Fruit fly (Drosophila melanogaster): Measurements from ENCODE around the gene CG13895.

DNA sequence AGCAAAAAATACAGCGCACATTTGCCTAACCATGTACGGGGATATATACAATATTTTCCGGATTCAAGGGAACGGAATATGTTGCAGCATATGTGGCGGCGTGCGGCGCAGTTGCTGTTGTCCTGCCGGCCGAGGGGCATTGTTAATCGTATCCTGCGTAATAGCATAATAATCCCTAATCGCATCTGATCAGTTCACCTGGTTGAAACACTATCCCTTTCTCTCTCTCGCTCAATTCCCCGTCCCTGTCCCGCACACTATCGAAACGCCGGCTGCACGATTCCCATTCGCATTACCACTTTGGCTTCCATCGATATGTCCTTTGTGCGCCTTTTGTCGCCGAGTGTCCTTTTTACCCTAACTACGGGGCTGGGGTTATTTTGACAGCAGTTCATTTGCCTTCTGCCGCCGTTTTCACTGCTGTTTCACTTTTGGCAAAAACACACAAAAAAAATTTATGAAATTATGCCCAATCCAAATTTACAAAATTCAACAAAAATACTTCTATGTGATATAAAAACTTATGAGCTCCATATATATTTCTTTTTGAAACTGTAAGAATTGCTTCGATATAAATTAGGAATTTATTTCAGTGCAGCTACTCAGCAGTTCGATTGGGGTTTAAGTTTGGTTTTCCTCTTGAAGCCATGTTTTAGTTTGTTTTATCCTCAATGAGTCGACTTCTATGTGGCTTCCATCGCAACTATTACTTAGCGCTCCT lies 37.4 kb upstream of the CG13895 start:
- TF ChIP-seq CTCF (optimal IDR thresholded peaks at IDR 0.05) = no peak
- no peak for TF ChIP-seq CG8478 (optimal IDR thresholded peaks at IDR 0.05)
